Worm (Caenorhabditis elegans) whole organism, L2 larva: ENCODE measurements around the gene T13C2.7.

Experiments used
- blmp-1 ChIP-seq: sonication (generic microtip); optimal IDR thresholded peaks from 2 replicates; lab custom pipeline; 2017; ENCODE audit warnings: missing genetic modification characterization, mild to moderate bottlenecking, missing compliant biosample characterization, antibody characterized with exemption, moderate library complexity; ENCODE audit not compliant: insufficient read depth
- lin-13 ChIP-seq: fragments of 150-350 bp; optimal IDR thresholded peaks from 2 replicates; lab custom pipeline; 2014; ENCODE audit warnings: missing biosample characterization, missing genetic modification reagents, missing genetic modification characterization
- mab-5 ChIP-seq: fragments of 150-350 bp; optimal IDR thresholded peaks from 2 replicates; lab custom pipeline; 2014; ENCODE audit warnings: missing biosample characterization, missing genetic modification characterization
- nhr-11 ChIP-seq: fragments of 150-350 bp; optimal IDR thresholded peaks from 2 replicates; lab custom pipeline; 2014; ENCODE audit warnings: missing biosample characterization, missing genetic modification characterization
- nhr-129 ChIP-seq: fragments of 150-350 bp; optimal IDR thresholded peaks from 2 replicates; lab custom pipeline; 2014; ENCODE audit warnings: missing biosample characterization, missing genetic modification characterization
- sma-9 ChIP-seq, 2 experiments: fragments of 150-350 bp in 1 of 2; sonication (generic microtip) in 1 of 2; optimal IDR thresholded peaks; 2 replicates each; lab custom pipeline; 2014 to 2016; ENCODE audit warnings: missing genetic modification characterization in 2 of 2, mild to moderate bottlenecking in 1 of 2, missing biosample characterization in 1 of 2, missing compliant biosample characterization in 1 of 2, missing genetic modification reagents in 1 of 2, moderate library complexity in 1 of 2
- snpc-4 ChIP-seq: fragments of 150-350 bp; optimal IDR thresholded peaks from 2 replicates; lab custom pipeline; 2014; ENCODE audit warnings: missing biosample characterization, missing genetic modification characterization
- unc-39 ChIP-seq: fragments of 150-350 bp; optimal IDR thresholded peaks from 2 replicates; lab custom pipeline; 2014; ENCODE audit warnings: missing biosample characterization, missing genetic modification characterization
- zag-1 ChIP-seq: fragments of 150-350 bp; optimal IDR thresholded peaks from 2 replicates; lab custom pipeline; 2014; ENCODE audit warnings: missing biosample characterization, missing genetic modification characterization
- ztf-1 ChIP-seq: fragments of 200-800 bp; sonication (Bioruptor generic); conservative IDR thresholded peaks from 2 replicates; pipeline ENCODE4 v1.3.6; 2022; ENCODE audit warnings: missing genetic modification characterization, missing compliant biosample characterization
- ztf-11 ChIP-seq: sonication (generic microtip); optimal IDR thresholded peaks from 2 replicates; lab custom pipeline; 2017; ENCODE audit warnings: missing biosample characterization, missing genetic modification characterization
- ztf-4 ChIP-seq: fragments of 150-350 bp; optimal IDR thresholded peaks from 2 replicates; lab custom pipeline; 2014; ENCODE audit warnings: missing biosample characterization, missing genetic modification characterization

The T13C2.7 gene

ce11 chrII:6830012-6830411, 50.8 kb downstream of the T13C2.7 start (continued):
- TF ChIP-seq ztf-4 (tag; lab: Kevin White, UChicago) (no peak), nhr-11 (tag; lab: Kevin White, UChicago) (no peak), ztf-11 (tag; lab: Kevin White, UChicago) (no peak), zag-1 (tag; lab: Kevin White, UChicago) (no peak), sma-9 (GFP tag; optimal IDR thresholded peaks at IDR 0.05; lab: Kevin White, UChicago) (peak; percentile 35), sma-9 (tag; optimal IDR thresholded peaks at IDR 0.05; lab: Kevin White, UChicago) (no peak), lin-13 (GFP tag; lab: Kevin White, UChicago) (no peak), mab-5 (tag; lab: Kevin White, UChicago) (peak; percentile 61), unc-39 (tag; lab: Kevin White, UChicago) (no peak)
- TF ChIP-seq, all 48 proteins: peak for 8

DNA sequence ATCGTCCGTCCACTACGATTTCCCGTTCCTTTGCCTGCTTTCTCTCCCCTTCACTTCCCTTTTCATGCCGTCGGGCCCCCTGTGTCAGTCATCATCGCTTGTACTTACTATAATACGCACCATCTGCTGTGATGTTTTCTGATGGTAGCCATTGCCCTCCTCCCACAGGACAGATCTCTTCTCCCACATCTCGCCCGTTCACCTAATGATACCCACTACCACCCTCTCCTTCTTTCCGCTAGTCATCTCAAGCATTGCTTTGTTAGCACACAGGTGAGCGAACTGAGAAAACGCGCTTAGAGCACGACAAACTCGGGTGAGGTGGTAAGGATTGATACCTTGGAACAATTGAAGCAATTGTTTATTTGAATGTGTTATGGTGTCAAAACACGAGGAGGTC, 51.7 kb downstream of the T13C2.7 start:
- TF ChIP-seq blmp-1 (peak; percentile 37), nhr-129 (tag; lab: Kevin White, UChicago) (peak; percentile 1), ztf-1 (GFP tag; lab: Robert Waterston, UW) (no peak), snpc-4 (tag; lab: Kevin White, UChicago) (no peak)
